Worm (Caenorhabditis elegans) whole organism, mixed stage, embryonic: Measurements from ENCODE around the gene msp-33.

Source experiments
- M03D4.4 ChIP-seq: sonication (generic microtip); optimal IDR thresholded peaks from 2 replicates; lab custom pipeline; 2017; ENCODE audit warnings: mild to moderate bottlenecking, missing genetic modification characterization, missing compliant biosample characterization
- blmp-1 ChIP-seq: fragments of 150-350 bp; optimal IDR thresholded peaks from 2 replicates; lab custom pipeline; 2014; ENCODE audit warnings: missing biosample characterization, missing genetic modification characterization
- ces-1 ChIP-seq: fragments of 150-350 bp; optimal IDR thresholded peaks from 2 replicates; lab custom pipeline; 2014; ENCODE audit warnings: missing biosample characterization, missing genetic modification reagents, missing genetic modification characterization
- elt-3 ChIP-seq: fragments of 150-350 bp; optimal IDR thresholded peaks from 2 replicates; lab custom pipeline; 2014; ENCODE audit warnings: missing biosample characterization, missing genetic modification characterization
- lin-32 ChIP-seq: fragments of 200-800 bp; sonication (Bioruptor generic); optimal IDR thresholded peaks from 2 replicates; lab custom pipeline; 2018; ENCODE audit warnings: mild to moderate bottlenecking, missing genetic modification characterization, missing compliant biosample characterization
- mab-5 ChIP-seq: fragments of 150-350 bp; optimal IDR thresholded peaks from 2 replicates; lab custom pipeline; 2014; ENCODE audit warnings: missing biosample characterization, missing genetic modification characterization
- nhr-12 ChIP-seq: fragments of 150-350 bp; optimal IDR thresholded peaks from 2 replicates; lab custom pipeline; 2014; ENCODE audit warnings: missing biosample characterization, missing genetic modification characterization
- nhr-2 ChIP-seq: fragments of 150-350 bp; optimal IDR thresholded peaks from 2 replicates; lab custom pipeline; 2014; ENCODE audit warnings: missing biosample characterization, missing genetic modification characterization
- nhr-237 ChIP-seq: fragments of 150-350 bp; optimal IDR thresholded peaks from 2 replicates; lab custom pipeline; 2014; ENCODE audit warnings: missing biosample characterization, missing genetic modification characterization
- pha-4 ChIP-seq: fragments of 150-350 bp; optimal IDR thresholded peaks from 2 replicates; lab custom pipeline; 2018; ENCODE audit warnings: missing biosample characterization, missing genetic modification reagents, missing genetic modification characterization
- snpc-4 ChIP-seq: fragments of 150-350 bp; optimal IDR thresholded peaks from 2 replicates; lab custom pipeline; 2014; ENCODE audit warnings: missing biosample characterization, missing genetic modification characterization
- unc-39 ChIP-seq: fragments of 150-350 bp; optimal IDR thresholded peaks from 2 replicates; lab custom pipeline; 2014; ENCODE audit warnings: missing biosample characterization, missing genetic modification characterization
- unc-62 ChIP-seq: fragments of 150-350 bp; optimal IDR thresholded peaks from 2 replicates; lab custom pipeline; 2014; ENCODE audit warnings: missing biosample characterization, missing genetic modification reagents, missing genetic modification characterization
- ztf-11 ChIP-seq: fragments of 150-350 bp; optimal IDR thresholded peaks from 2 replicates; lab custom pipeline; 2014; ENCODE audit warnings: missing biosample characterization, missing genetic modification characterization

- TF ChIP-seq ces-1 (GFP tag; lab: Kevin White, UChicago): peak; percentile 59
- peak; percentile 31 for TF ChIP-seq unc-62 (GFP tag; lab: Kevin White, UChicago)
- peak; percentile 15 for TF ChIP-seq blmp-1
- no peak for TF ChIP-seq lin-32
- TF ChIP-seq nhr-12 (tag; lab: Kevin White, UChicago): no peak
- peak; percentile 58 for TF ChIP-seq mab-5 (tag; lab: Kevin White, UChicago)
- TF ChIP-seq unc-39 (tag; lab: Kevin White, UChicago): no peak
- peak; percentile 79 for TF ChIP-seq M03D4.4 (tag; lab: Kevin White, UChicago)
- TF ChIP-seq nhr-2 (tag; lab: Kevin White, UChicago): no peak
- peak; percentile 17 for TF ChIP-seq elt-3 (tag; lab: Kevin White, UChicago)
- no peak for TF ChIP-seq snpc-4 (tag; lab: Kevin White, UChicago)
- TF ChIP-seq nhr-237: peak; percentile 87
- TF ChIP-seq ztf-11 (tag; lab: Kevin White, UChicago): peak; percentile 9
- peak; percentile 70 for TF ChIP-seq pha-4
Observed at ce11 chrII:4851594-4852106, 40.8 kb downstream of the msp-33 start, which contains the start of gene dnj-9.
